Worm (Caenorhabditis elegans) whole organism, early embryonic: ENCODE data around the gene Y55D5A.1.

Experiments used
- B0310.2 ChIP-seq: sonication (generic microtip); optimal IDR thresholded peaks from 2 replicates; lab custom pipeline; 2016; ENCODE audit warnings: mild to moderate bottlenecking, missing genetic modification characterization, missing compliant biosample characterization
- F13C5.2 ChIP-seq: sonication (generic microtip); optimal IDR thresholded peaks from 2 replicates; lab custom pipeline; 2017; ENCODE audit warnings: mild to moderate bottlenecking, missing genetic modification characterization, inconsistent platforms, missing compliant biosample characterization
- aly-1 ChIP-seq: sonication (generic microtip); optimal IDR thresholded peaks from 2 replicates; lab custom pipeline; 2016; ENCODE audit warnings: missing genetic modification characterization, missing compliant biosample characterization
- ama-1 ChIP-seq: fragments of 150-350 bp; optimal IDR thresholded peaks from 2 replicates; lab custom pipeline; 2014
- ceh-13 ChIP-seq: fragments of 200-800 bp; sonication (Bioruptor generic); optimal IDR thresholded peaks from 2 replicates; lab custom pipeline; 2018; ENCODE audit warnings: mild to moderate bottlenecking, missing genetic modification characterization, missing compliant biosample characterization
- ceh-36 ChIP-seq: sonication (generic microtip); optimal IDR thresholded peaks from 2 replicates; lab custom pipeline; 2016; ENCODE audit warnings: missing genetic modification characterization, inconsistent platforms, missing compliant biosample characterization
- ets-7 ChIP-seq: sonication (generic microtip); optimal IDR thresholded peaks from 2 replicates; lab custom pipeline; 2016; ENCODE audit warnings: missing genotype, missing genetic modification characterization, missing compliant biosample characterization
- flt-1 ChIP-seq: fragments of 200-800 bp; sonication (Bioruptor generic); IDR thresholded peaks from 2 replicates; pipeline ENCODE4 v1.3.6; 2022; ENCODE audit warnings: missing genetic modification characterization, missing compliant biosample characterization
- hmbx-1 ChIP-seq: sonication (generic microtip); optimal IDR thresholded peaks from 2 replicates; lab custom pipeline; 2016; ENCODE audit warnings: mild to moderate bottlenecking, missing genetic modification characterization, missing compliant biosample characterization
- hmg-4 ChIP-seq: fragments of 200-800 bp; sonication (Bioruptor generic); optimal IDR thresholded peaks from 2 replicates; lab custom pipeline; 2018; ENCODE audit warnings: mild to moderate bottlenecking, missing genetic modification characterization, missing compliant biosample characterization
- hnd-1 ChIP-seq: sonication (generic microtip); optimal IDR thresholded peaks from 2 replicates; lab custom pipeline; 2016; ENCODE audit warnings: missing genetic modification characterization, missing compliant biosample characterization
- pes-1 ChIP-seq: fragments of 200-800 bp; sonication (Bioruptor generic); IDR thresholded peaks from 2 replicates; pipeline ENCODE4 v1.3.6; 2022; ENCODE audit warnings: missing genetic modification reagents, missing genetic modification characterization, missing compliant biosample characterization
- scrt-1 ChIP-seq: fragments of 200-800 bp; sonication (Bioruptor generic); IDR thresholded peaks from 2 replicates; pipeline ENCODE4 v1.3.6; 2022; ENCODE audit warnings: missing genetic modification characterization, missing compliant biosample characterization
- sea-1 ChIP-seq: fragments of 200-800 bp; sonication (Bioruptor generic); conservative IDR thresholded peaks from 2 replicates; pipeline ENCODE4 v1.3.6; 2022; ENCODE audit warnings: missing genetic modification characterization, missing compliant biosample characterization
- tbx-11 ChIP-seq: fragments of 200-800 bp; sonication (Bioruptor generic); IDR thresholded peaks from 2 replicates; pipeline ENCODE4 v1.3.6; 2022; ENCODE audit warnings: missing genetic modification characterization, missing compliant biosample characterization
- tbx-37 ChIP-seq: fragments of 200-800 bp; sonication (Bioruptor generic); conservative IDR thresholded peaks from 2 replicates; pipeline ENCODE4 v1.3.6; 2022; ENCODE audit warnings: missing genetic modification reagents, missing genetic modification characterization, missing compliant biosample characterization
- tra-4 ChIP-seq: sonication (generic microtip); optimal IDR thresholded peaks from 2 replicates; lab custom pipeline; 2017; ENCODE audit warnings: missing genetic modification characterization, missing compliant biosample characterization

The Y55D5A.1 gene

ce11 chrIII:2982109-2982508 is at the start of gene Y55D5A.1:
Gene Y55D5A.1, plus strand, starts transcription at chrIII:2982409.
- TF ChIP-seq F13C5.2 (tag; lab: Kevin White, UChicago) (no peak), pes-1 (GFP tag; lab: Robert Waterston, UW) (no peak), tbx-11 (GFP tag; lab: Robert Waterston, UW) (no peak), hmbx-1 (tag; lab: Kevin White, UChicago) (no peak), ets-7 (tag; lab: Kevin White, UChicago) (no peak), tra-4 (tag; lab: Kevin White, UChicago) (no peak), ceh-36 (tag; lab: Kevin White, UChicago) (no peak), sea-1 (GFP tag; lab: Robert Waterston, UW) (no peak), B0310.2 (tag; lab: Kevin White, UChicago) (no peak), scrt-1 (no peak), ceh-13 (no peak), hmg-4 (GFP tag; lab: Kevin White, UChicago) (no peak), ama-1 (no peak), hnd-1 (tag; lab: Kevin White, UChicago) (no peak), tbx-37 (no peak), flt-1 (no peak), aly-1 (no peak)

- TF ChIP-seq ceh-36 (tag; lab: Kevin White, UChicago), result peak; percentile 79
- no peak for TF ChIP-seq hnd-1 (tag; lab: Kevin White, UChicago)
Observed at ce11 chrIII:2937780-2938179, 44.4 kb upstream of the Y55D5A.1 start.

- TF ChIP-seq ama-1 (no peak), sea-1 (GFP tag; lab: Robert Waterston, UW) (no peak), ets-7 (tag; lab: Kevin White, UChicago) (no peak), scrt-1 (no peak), flt-1 (no peak), ceh-13 (no peak), tbx-37 (no peak), hmbx-1 (tag; lab: Kevin White, UChicago) (no peak), tra-4 (tag; lab: Kevin White, UChicago) (no peak), aly-1 (no peak), tbx-11 (GFP tag; lab: Robert Waterston, UW) (no peak)
Observed at ce11 chrIII:2941578-2941977, 40.6 kb upstream of the Y55D5A.1 start.

- TF ChIP-seq tra-4 (tag; lab: Kevin White, UChicago), result no peak
- no peak for TF ChIP-seq ceh-36 (tag; lab: Kevin White, UChicago)
- no peak for TF ChIP-seq hmbx-1 (tag; lab: Kevin White, UChicago)
- TF ChIP-seq ceh-13, result no peak
- TF ChIP-seq ets-7 (tag; lab: Kevin White, UChicago), result no peak
- no peak for TF ChIP-seq pes-1 (GFP tag; lab: Robert Waterston, UW)
- TF ChIP-seq aly-1, result no peak
- TF ChIP-seq F13C5.2 (tag; lab: Kevin White, UChicago), result no peak
- no peak for TF ChIP-seq tbx-37
- no peak for TF ChIP-seq ama-1
- TF ChIP-seq hmg-4 (GFP tag; lab: Kevin White, UChicago), result no peak
- TF ChIP-seq sea-1 (GFP tag; lab: Robert Waterston, UW), result no peak
- no peak for TF ChIP-seq flt-1
- no peak for TF ChIP-seq hnd-1 (tag; lab: Kevin White, UChicago)
Observed at ce11 chrIII:2943995-2944394, 38.2 kb upstream of the Y55D5A.1 start, which contains the start of gene R10F2.6. Gene R10F2.6, minus strand, starts transcription at chrIII:2944095.

ce11 chrIII:2946101-2946500 is 36.1 kb upstream of the Y55D5A.1 start, which contains the start of gene H05C05.4:
Gene H05C05.4, minus strand, starts transcription at chrIII:2946201.
- TF ChIP-seq hnd-1 (tag; lab: Kevin White, UChicago), result no peak
- no peak for TF ChIP-seq sea-1 (GFP tag; lab: Robert Waterston, UW)
- TF ChIP-seq hmbx-1 (tag; lab: Kevin White, UChicago), result no peak
- TF ChIP-seq scrt-1, result no peak
- TF ChIP-seq B0310.2 (tag; lab: Kevin White, UChicago), result no peak
- TF ChIP-seq ceh-13, result no peak
- TF ChIP-seq flt-1, result no peak
- TF ChIP-seq tbx-11 (GFP tag; lab: Robert Waterston, UW), result no peak
- TF ChIP-seq aly-1, result no peak
- no peak for TF ChIP-seq pes-1 (GFP tag; lab: Robert Waterston, UW)
- TF ChIP-seq tbx-37, result no peak
- TF ChIP-seq ama-1, result no peak

- no peak for TF ChIP-seq aly-1
- no peak for TF ChIP-seq ets-7 (tag; lab: Kevin White, UChicago)
- TF ChIP-seq B0310.2 (tag; lab: Kevin White, UChicago), result no peak
- no peak for TF ChIP-seq tra-4 (tag; lab: Kevin White, UChicago)
- no peak for TF ChIP-seq hnd-1 (tag; lab: Kevin White, UChicago)
- no peak for TF ChIP-seq sea-1 (GFP tag; lab: Robert Waterston, UW)
- no peak for TF ChIP-seq ama-1
- TF ChIP-seq ceh-13, result no peak
- no peak for TF ChIP-seq ceh-36 (tag; lab: Kevin White, UChicago)
- TF ChIP-seq scrt-1, result no peak
- no peak for TF ChIP-seq pes-1 (GFP tag; lab: Robert Waterston, UW)
- TF ChIP-seq tbx-11 (GFP tag; lab: Robert Waterston, UW), result no peak
- TF ChIP-seq hmbx-1 (tag; lab: Kevin White, UChicago), result no peak
- TF ChIP-seq F13C5.2 (tag; lab: Kevin White, UChicago), result no peak
- TF ChIP-seq tbx-37, result no peak
- no peak for TF ChIP-seq flt-1
Observed at ce11 chrIII:2946626-2947168, 35.5 kb upstream of the Y55D5A.1 start, which contains the start of gene H05C05.1. Gene H05C05.1, plus strand, starts transcription at chrIII:2947118.

- TF ChIP-seq flt-1, result no peak
- no peak for TF ChIP-seq ceh-36 (tag; lab: Kevin White, UChicago)
- no peak for TF ChIP-seq ama-1
- no peak for TF ChIP-seq sea-1 (GFP tag; lab: Robert Waterston, UW)
- no peak for TF ChIP-seq hnd-1 (tag; lab: Kevin White, UChicago)
- TF ChIP-seq ets-7 (tag; lab: Kevin White, UChicago), result no peak
- TF ChIP-seq hmg-4 (GFP tag; lab: Kevin White, UChicago), result no peak
- TF ChIP-seq pes-1 (GFP tag; lab: Robert Waterston, UW), result no peak
- TF ChIP-seq aly-1, result no peak
- no peak for TF ChIP-seq hmbx-1 (tag; lab: Kevin White, UChicago)
- no peak for TF ChIP-seq scrt-1
- TF ChIP-seq tra-4 (tag; lab: Kevin White, UChicago), result no peak
- TF ChIP-seq tbx-11 (GFP tag; lab: Robert Waterston, UW), result no peak
- TF ChIP-seq B0310.2 (tag; lab: Kevin White, UChicago), result no peak
- TF ChIP-seq tbx-37, result no peak
Observed at ce11 chrIII:2947251-2947650, 35.0 kb upstream of the Y55D5A.1 start.
